Worm (Caenorhabditis elegans) whole organism, L1 larva: Measurements from ENCODE around the gene T03E6.8.
A peak's percentile ranks its signal among the peaks of the same experiment; 100 is the strongest.
"Not testable (repeated sequence)": the region's sequence is repeated elsewhere in the genome, so short reads cannot be mapped to it uniquely, and the experiment has no call there.

Experiments used
- C04F5.9 ChIP-seq: sonication (generic microtip); optimal IDR thresholded peaks from 2 replicates; lab custom pipeline; 2016; ENCODE audit warnings: missing genetic modification characterization, missing compliant biosample characterization
- C34B4.2 ChIP-seq: sonication (generic microtip); optimal IDR thresholded peaks from 2 replicates; lab custom pipeline; 2017; ENCODE audit warnings: mild to moderate bottlenecking, missing genetic modification characterization, missing compliant biosample characterization
- F16B12.6 ChIP-seq: fragments of 150-350 bp; optimal IDR thresholded peaks from 2 replicates; lab custom pipeline; 2014; ENCODE audit warnings: missing biosample characterization, missing genetic modification characterization
- ceh-63 ChIP-seq: fragments of 200-800 bp; sonication (Bioruptor generic); optimal IDR thresholded peaks from 2 replicates; lab custom pipeline; 2018; ENCODE audit warnings: mild to moderate bottlenecking, missing genetic modification characterization, missing compliant biosample characterization
- ceh-90 ChIP-seq: sonication (generic microtip); optimal IDR thresholded peaks from 2 replicates; lab custom pipeline; 2016; ENCODE audit warnings: missing genetic modification characterization, missing compliant biosample characterization
- ces-1 ChIP-seq: fragments of 150-350 bp; optimal IDR thresholded peaks from 2 replicates; lab custom pipeline; 2014; ENCODE audit warnings: missing biosample characterization, missing genetic modification reagents, missing genetic modification characterization
- dsc-1 ChIP-seq: sonication (generic microtip); optimal IDR thresholded peaks from 2 replicates; lab custom pipeline; 2016; ENCODE audit warnings: mild to moderate bottlenecking, missing genetic modification characterization, missing compliant biosample characterization
- efl-1 ChIP-seq, 4 experiments: fragments of 150-350 bp; optimal IDR thresholded peaks in 3 of 4; peaks in 1 of 4; 1 replicate in 1 of 4; 2 replicates in 3 of 4; lab custom pipeline; 2014; ENCODE audit warnings: missing biosample characterization in 2 of 4, missing genetic modification characterization in 2 of 4, missing genetic modification reagents in 2 of 4
- egl-27 ChIP-seq, 2 experiments: fragments of 150-350 bp in 1 of 2; sonication (generic microtip); optimal IDR thresholded peaks; 3 replicates each; lab custom pipeline; 2017 to 2018; ENCODE audit warnings: missing biosample characterization in 2 of 2, missing genetic modification characterization in 2 of 2, missing genetic modification reagents in 2 of 2
- ets-5 ChIP-seq: fragments of 200-800 bp; sonication (Bioruptor generic); IDR thresholded peaks from 2 replicates; pipeline ENCODE4 v1.3.6; 2022; ENCODE audit warnings: missing genetic modification characterization, missing compliant biosample characterization
- fkh-4 ChIP-seq: sonication (generic microtip); optimal IDR thresholded peaks from 2 replicates; lab custom pipeline; 2016; ENCODE audit warnings: missing compliant biosample characterization, missing genetic modification characterization, borderline replicate concordance
- fkh-8 ChIP-seq: sonication (generic microtip); optimal IDR thresholded peaks from 2 replicates; lab custom pipeline; 2016; ENCODE audit warnings: mild to moderate bottlenecking, missing genetic modification characterization, missing compliant biosample characterization
- fos-1 ChIP-seq: fragments of 150-350 bp; optimal IDR thresholded peaks from 2 replicates; lab custom pipeline; 2014; ENCODE audit warnings: missing biosample characterization, missing genetic modification characterization
- hlh-17 ChIP-seq: fragments of 200-800 bp; sonication (Bioruptor generic); optimal IDR thresholded peaks from 2 replicates; lab custom pipeline; 2018; ENCODE audit warnings: missing genetic modification characterization, mild to moderate bottlenecking, missing compliant biosample characterization, moderate library complexity, borderline replicate concordance
- isw-1 ChIP-seq: fragments of 200-800 bp; sonication (Bioruptor generic); IDR thresholded peaks from 2 replicates; pipeline ENCODE4 v1.3.6; 2022; ENCODE audit warnings: missing genetic modification characterization, missing compliant biosample characterization
- lin-14 ChIP-seq: fragments of 200-800 bp; sonication (Bioruptor generic); optimal IDR thresholded peaks from 2 replicates; lab custom pipeline; 2018; ENCODE audit warnings: mild to moderate bottlenecking, missing genetic modification characterization, moderate library complexity, missing compliant biosample characterization
- lir-3 ChIP-seq: sonication (generic microtip); optimal IDR thresholded peaks from 2 replicates; lab custom pipeline; 2016; ENCODE audit warnings: mild to moderate bottlenecking, missing genetic modification characterization, moderate library complexity, missing compliant biosample characterization; ENCODE audit not compliant: poor library complexity
- nhr-237 ChIP-seq: fragments of 150-350 bp; optimal IDR thresholded peaks from 2 replicates; lab custom pipeline; 2014; ENCODE audit warnings: missing biosample characterization, missing genetic modification characterization
- nhr-47 ChIP-seq: sonication (generic microtip); optimal IDR thresholded peaks from 2 replicates; lab custom pipeline; 2016; ENCODE audit warnings: mild to moderate bottlenecking, missing genetic modification characterization, moderate library complexity, missing compliant biosample characterization
- nhr-76 ChIP-seq: sonication (generic microtip); optimal IDR thresholded peaks from 2 replicates; lab custom pipeline; 2017; ENCODE audit warnings: missing biosample characterization, missing genetic modification characterization
- nhr-84 ChIP-seq: sonication (generic microtip); optimal IDR thresholded peaks from 2 replicates; lab custom pipeline; 2017; ENCODE audit warnings: missing biosample characterization, missing genetic modification characterization
- nhr-85 ChIP-seq: sonication (generic microtip); peaks from one replicate; lab custom pipeline; 2016; ENCODE audit warnings: missing genetic modification characterization, inconsistent platforms, missing compliant biosample characterization
- nhr-90 ChIP-seq: sonication (generic microtip); optimal IDR thresholded peaks from 2 replicates; lab custom pipeline; 2016; ENCODE audit warnings: mild to moderate bottlenecking, missing genetic modification characterization, missing compliant biosample characterization; ENCODE audit not compliant: poor library complexity
- pqm-1 ChIP-seq: sonication (generic microtip); optimal IDR thresholded peaks from 3 replicates; lab custom pipeline; 2017; ENCODE audit warnings: missing biosample characterization, missing genetic modification characterization
- rnt-1 ChIP-seq: sonication (generic microtip); optimal IDR thresholded peaks from 2 replicates; lab custom pipeline; 2016; ENCODE audit warnings: mild to moderate bottlenecking, missing genetic modification characterization, moderate library complexity, missing compliant biosample characterization
- sox-4 ChIP-seq: sonication (generic microtip); optimal IDR thresholded peaks from 2 replicates; lab custom pipeline; 2016; ENCODE audit warnings: missing genetic modification characterization, missing compliant biosample characterization
- sptf-1 ChIP-seq: fragments of 150-350 bp; optimal IDR thresholded peaks from 2 replicates; lab custom pipeline; 2014; ENCODE audit warnings: missing biosample characterization, missing genetic modification characterization
- unc-98 ChIP-seq: fragments of 200-800 bp; sonication (Bioruptor generic); IDR thresholded peaks from 2 replicates; pipeline ENCODE4 v1.3.6; 2022; ENCODE audit warnings: missing genetic modification characterization, missing compliant biosample characterization
- vab-15 ChIP-seq: sonication (generic microtip); optimal IDR thresholded peaks from 2 replicates; lab custom pipeline; 2017; ENCODE audit warnings: missing genotype, mild to moderate bottlenecking, missing genetic modification characterization, missing compliant biosample characterization

The T03E6.8 gene

DNA sequence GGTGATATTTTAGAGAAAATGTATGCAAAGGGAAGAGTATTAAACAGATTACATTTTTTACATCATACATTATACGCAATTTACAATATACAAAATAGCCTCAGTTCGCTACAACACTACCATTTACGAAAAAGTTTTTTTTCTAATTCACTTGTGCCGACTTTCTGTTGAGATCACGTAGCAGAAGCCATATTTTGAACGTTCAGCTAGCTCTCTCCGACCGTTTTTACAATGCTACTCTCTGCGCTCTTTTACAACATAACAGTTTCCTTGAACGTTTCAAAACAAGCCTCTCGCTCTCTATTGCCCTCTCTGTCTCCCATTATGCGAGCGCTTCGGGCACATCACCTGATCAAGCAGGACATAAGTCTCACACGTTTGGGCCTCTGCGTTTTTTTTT is at the start of gene T03E6.8:
TSS of gene T03E6.8 (minus strand) at position 101 of the 400 bp plus-strand sequence.
- TF ChIP-seq efl-1 (optimal IDR thresholded peaks at IDR 0.05; lab: Kevin White, UChicago) (no peak), efl-1 (GFP tag; optimal IDR thresholded peaks at IDR 0.05 in 1 of 2; lab: Kevin White, UChicago) (peak in 1 of 2 experiments; percentile 3), nhr-76 (tag; lab: Kevin White, UChicago) (no peak), lir-3 (tag; lab: Kevin White, UChicago) (no peak)

- not testable (repeated sequence) for TF ChIP-seq sox-4, C34B4.2, ceh-90 (tag; lab: Kevin White, UChicago)
- TF ChIP-seq, all 84 proteins: peak for 0; not testable (repeated sequence) for 84
These were observed 46.2 kb upstream of the T03E6.8 start, which contains the start of gene W06G6.11 for ce11 chrV:16649200-16649599. Gene W06G6.11, minus strand, starts transcription at chrV:16649300.

DNA sequence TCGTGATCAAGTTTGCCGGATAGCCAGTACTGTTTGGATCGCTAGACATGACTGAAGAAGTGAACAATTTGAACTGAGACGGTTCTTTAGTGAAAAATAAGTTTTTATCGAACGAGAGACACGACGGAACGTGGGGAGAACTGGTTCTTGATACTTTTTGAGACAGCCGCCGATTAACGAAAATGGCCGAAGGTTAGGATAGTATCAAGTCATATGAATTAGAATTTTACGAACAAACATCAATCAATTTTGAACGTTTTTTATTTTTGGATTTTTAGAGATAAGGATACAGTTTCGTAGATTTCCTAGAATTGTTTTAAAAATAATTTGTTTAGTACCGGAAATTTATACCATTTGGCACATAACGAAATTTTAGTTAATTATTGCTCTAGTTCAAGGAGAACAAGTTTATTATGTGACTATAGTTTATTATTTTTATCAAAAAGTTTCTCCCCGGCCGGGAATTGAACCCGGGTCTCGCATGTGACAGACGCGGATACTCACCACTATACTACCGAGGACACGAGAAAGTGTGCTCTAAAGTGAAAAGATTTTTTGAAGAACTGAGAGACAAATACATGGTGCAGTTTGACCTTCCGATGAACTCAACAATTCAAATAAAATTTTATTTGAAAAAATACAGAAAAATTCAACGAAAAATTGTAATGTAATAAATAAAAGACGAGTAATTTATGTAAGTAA is 45.5 kb upstream of the T03E6.8 start, which contains the start of gene W06G6.20:
TSS of gene W06G6.20 (minus strand) at position 51 of the 702 bp plus-strand sequence.
- TF ChIP-seq nhr-90 (tag; lab: Kevin White, UChicago): no peak
- TF ChIP-seq nhr-85 (tag; lab: Kevin White, UChicago): peak; percentile 6

DNA sequence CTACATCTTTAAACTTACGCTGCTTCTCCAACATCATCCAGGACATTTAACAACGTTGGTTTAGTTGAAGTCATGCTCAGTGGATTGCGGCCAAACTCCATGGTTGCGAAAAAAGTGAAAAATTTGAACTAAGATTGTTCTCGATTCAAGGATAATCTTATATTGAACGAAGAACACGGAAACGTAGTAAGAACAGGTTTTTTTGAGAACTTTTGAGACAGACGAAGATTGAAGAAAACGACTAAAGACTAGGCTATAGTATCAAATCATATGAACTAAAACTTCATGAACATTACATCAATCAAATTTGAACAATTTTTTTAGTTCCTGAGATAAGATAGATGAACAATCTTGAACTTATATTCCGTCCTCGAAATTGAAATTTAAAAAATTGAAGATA is 44.1 kb upstream of the T03E6.8 start, which contains the start of gene W06G6.10:
TSS of gene W06G6.10 (minus strand) at position 101 of the 400 bp plus-strand sequence.
- TF ChIP-seq unc-98 (no peak), efl-1 (optimal IDR thresholded peaks at IDR 0.05; lab: Kevin White, UChicago) (no peak), efl-1 (GFP tag; optimal IDR thresholded peaks at IDR 0.05 in 1 of 2; lab: Kevin White, UChicago) (peak in 1 of 2 experiments; percentile 10)
- TF ChIP-seq, all 84 proteins: peak for 1

ce11 chrV:16646372-16646771 is 43.4 kb upstream of the T03E6.8 start, which contains the start of gene W06G6.9:
Gene W06G6.9, minus strand, starts transcription at chrV:16646472.
- TF ChIP-seq fkh-8 (tag; lab: Kevin White, UChicago): no peak
- no peak for TF ChIP-seq ceh-63 (GFP tag; lab: Kevin White, UChicago)
- no peak for TF ChIP-seq nhr-76 (tag; lab: Kevin White, UChicago)
- no peak for TF ChIP-seq lin-14
- no peak for TF ChIP-seq hlh-17
- no peak for TF ChIP-seq nhr-47 (tag; lab: Kevin White, UChicago)
- TF ChIP-seq sptf-1 (tag; lab: Kevin White, UChicago): no peak
- no peak for TF ChIP-seq egl-27 (tag; optimal IDR thresholded peaks at IDR 0.05; lab: Kevin White, UChicago)
- no peak for TF ChIP-seq ets-5 (GFP tag; lab: Robert Waterston, UW)
- no peak for TF ChIP-seq F16B12.6 (tag; lab: Kevin White, UChicago)
- no peak for TF ChIP-seq C04F5.9 (tag; lab: Kevin White, UChicago)

DNA sequence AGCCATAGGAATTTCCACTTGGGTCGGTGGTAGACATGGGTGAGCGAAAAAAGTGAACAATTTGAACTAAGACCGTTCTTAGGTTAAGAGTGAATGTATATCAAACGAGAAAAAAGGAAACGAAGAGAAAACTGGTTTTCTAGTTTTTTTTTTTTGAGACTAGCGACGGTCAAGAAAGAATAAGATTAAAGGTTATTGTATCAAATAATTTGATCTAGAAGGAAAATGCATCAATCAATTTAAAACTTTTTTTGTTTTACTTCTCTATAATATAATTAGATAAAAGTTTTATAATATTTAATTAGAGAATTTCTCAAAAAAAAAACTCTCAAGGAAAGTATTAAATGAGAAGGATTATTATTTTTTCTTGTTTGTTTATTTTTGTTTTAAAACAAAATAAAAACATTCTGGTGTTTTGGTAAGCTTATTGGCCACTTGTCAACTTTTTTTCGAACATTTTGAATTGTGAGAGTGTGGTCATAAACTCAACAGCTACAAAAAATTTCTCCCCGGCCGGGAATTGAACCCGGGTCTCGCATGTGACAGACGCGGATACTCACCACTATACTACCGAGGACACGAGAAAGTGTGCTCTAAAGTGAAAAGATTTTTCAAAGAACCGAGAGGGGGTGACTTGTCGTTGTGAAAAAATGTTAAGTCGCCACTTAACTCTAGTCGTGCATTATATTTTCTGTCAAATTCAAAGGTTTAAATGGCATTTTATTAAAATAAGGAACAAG is 42.4 kb upstream of the T03E6.8 start, which contains the start of gene W06G6.17:
TSS of gene W06G6.17 (minus strand) at position 51 of the 740 bp plus-strand sequence.
- TF ChIP-seq nhr-90 (tag; lab: Kevin White, UChicago) (no peak), nhr-84 (tag; lab: Kevin White, UChicago) (no peak), nhr-85 (tag; lab: Kevin White, UChicago) (no peak), pqm-1 (tag; lab: Kevin White, UChicago) (no peak), ces-1 (GFP tag; lab: Kevin White, UChicago) (no peak), nhr-47 (tag; lab: Kevin White, UChicago) (no peak), dsc-1 (tag; lab: Kevin White, UChicago) (no peak), rnt-1 (tag; lab: Kevin White, UChicago) (no peak), fkh-4 (no peak), vab-15 (tag; lab: Kevin White, UChicago) (no peak), nhr-237 (tag; lab: Kevin White, UChicago) (no peak), fos-1 (tag; lab: Kevin White, UChicago) (no peak), lir-3 (tag; lab: Kevin White, UChicago) (no peak), isw-1 (GFP tag; lab: Robert Waterston, UW) (no peak), efl-1 (optimal IDR thresholded peaks at IDR 0.05; lab: Kevin White, UChicago) (no peak), efl-1 (GFP tag; optimal IDR thresholded peaks at IDR 0.05 in 1 of 2; lab: Kevin White, UChicago) (no peak)
